Worm (Caenorhabditis elegans): ENCODE results near the gene fcmt-1.

- TF ChIP-seq lsy-2 (tag; optimal IDR thresholded peaks at IDR 0.05) (no peak), ZK546.5 (tag; optimal IDR thresholded peaks at IDR 0.05) (no peak), fos-1 (tag; optimal IDR thresholded peaks at IDR 0.05) (no peak), ztf-11 (tag; optimal IDR thresholded peaks at IDR 0.05) (no peak), ceh-16 (tag; optimal IDR thresholded peaks at IDR 0.05) (no peak), unc-39 (tag; optimal IDR thresholded peaks at IDR 0.05) (no peak), nhr-25 (tag; optimal IDR thresholded peaks at IDR 0.05) (no peak), nhr-77 (tag; optimal IDR thresholded peaks at IDR 0.05) (no peak)
These were observed 43.8 kb upstream of the fcmt-1 start for ce11 chrII:11753186-11753585.
